Fruit fly (Drosophila melanogaster): Measurements from ENCODE around the gene CG43373.

CG43373 gene

dm6 chr3L:16590860-16591259 lies 47.7 kb upstream of the CG43373 start, which contains the start of gene tra (continued):
- TF ChIP-seq mld (GFP tag; IDR thresholded peaks at IDR 0.05; ENCODE audit: partially characterized antibody), result no peak
- no peak for TF ChIP-seq odd (GFP tag; optimal IDR thresholded peaks at IDR 0.05)
- peak; percentile 75 for TF ChIP-seq BEAF-32 (GFP tag; optimal IDR thresholded peaks at IDR 0.05)
- TF ChIP-seq CG16779 (GFP tag; IDR thresholded peaks at IDR 0.05), result no peak
- TF ChIP-seq CG3838 (GFP tag; optimal IDR thresholded peaks at IDR 0.05), result no peak
- no peak for TF ChIP-seq Hr39 (optimal IDR thresholded peaks at IDR 0.05)
- no peak for TF ChIP-seq B-H1 (GFP tag; IDR thresholded peaks at IDR 0.05)
- peak; percentile 38; the same call in 1 of the 2 replicates for TF ChIP-seq inv (GFP tag; IDR thresholded peaks at IDR 0.05; ENCODE audit: partially characterized antibody)
- TF ChIP-seq Bdp1 (GFP tag; optimal IDR thresholded peaks at IDR 0.05), result no peak
- no peak for TF ChIP-seq cg (GFP tag; optimal IDR thresholded peaks at IDR 0.05)
- no peak for TF ChIP-seq Nf-YB (GFP tag; optimal IDR thresholded peaks at IDR 0.05)
- TF ChIP-seq CG4617 (GFP tag; optimal IDR thresholded peaks at IDR 0.05; ENCODE audit: borderline replicate concordance), result peak; percentile 75
- no peak for TF ChIP-seq sug (tag; optimal IDR thresholded peaks at IDR 0.05)
- TF ChIP-seq sens (GFP tag), result peak; percentile 72
- TF ChIP-seq tio (GFP tag; optimal IDR thresholded peaks at IDR 0.05), result no peak
- TF ChIP-seq Gsc (GFP tag; IDR thresholded peaks at IDR 0.05), result no peak
- no peak for TF ChIP-seq CG3847 (GFP tag; IDR thresholded peaks at IDR 0.05)
- no peak for TF ChIP-seq CG14667 (GFP tag; IDR thresholded peaks at IDR 0.05)
- TF ChIP-seq CG14441 (GFP tag; IDR thresholded peaks at IDR 0.05), result no peak
- TF ChIP-seq CG12155 (GFP tag; optimal IDR thresholded peaks at IDR 0.05), result no peak
- TF ChIP-seq NfI (GFP tag; optimal IDR thresholded peaks at IDR 0.05), result no peak
- no peak for TF ChIP-seq CG2199 (GFP tag; IDR thresholded peaks at IDR 0.05)
- no peak for TF ChIP-seq CG15479 (GFP tag; optimal IDR thresholded peaks at IDR 0.05)
- TF ChIP-seq Neu2 (GFP tag; optimal IDR thresholded peaks at IDR 0.05; ENCODE audit: borderline replicate concordance), result no peak
- no peak for TF ChIP-seq CG7357 (GFP tag; IDR thresholded peaks at IDR 0.05)
- TF ChIP-seq trem (tag; optimal IDR thresholded peaks at IDR 0.05), result peak; percentile 65
- TF ChIP-seq CG3995 (GFP tag; optimal IDR thresholded peaks at IDR 0.05), result peak; percentile 70
- no peak for TF ChIP-seq Rx (GFP tag; IDR thresholded peaks at IDR 0.05)
- no peak for TF ChIP-seq hth (optimal IDR thresholded peaks at IDR 0.05)
- TF ChIP-seq CG3281 (GFP tag; optimal IDR thresholded peaks at IDR 0.05), result no peak
- no peak for TF ChIP-seq tgo (GFP tag; IDR thresholded peaks at IDR 0.05)
- peak; percentile 31 for TF ChIP-seq YL-1 (GFP tag; optimal IDR thresholded peaks at IDR 0.05)
- no peak for TF ChIP-seq dati (GFP tag; IDR thresholded peaks at IDR 0.05)
- no peak for TF ChIP-seq Rfx (GFP tag; IDR thresholded peaks at IDR 0.05)
- TF ChIP-seq Hmx (GFP tag; optimal IDR thresholded peaks at IDR 0.05), result no peak
- TF ChIP-seq CG1832 (GFP tag; optimal IDR thresholded peaks at IDR 0.05), result no peak
- no peak for TF ChIP-seq ewg (GFP tag; optimal IDR thresholded peaks at IDR 0.05)
- TF ChIP-seq stwl (tag; optimal IDR thresholded peaks at IDR 0.05), result peak; percentile 64
- no peak for TF ChIP-seq gce (GFP tag; IDR thresholded peaks at IDR 0.05)
- no peak for TF ChIP-seq CG32772 (GFP tag; IDR thresholded peaks at IDR 0.05)
- no peak for TF ChIP-seq CG10274 (GFP tag; optimal IDR thresholded peaks at IDR 0.05)
- no peak for TF ChIP-seq Chrac-16 (GFP tag; optimal IDR thresholded peaks at IDR 0.05)
- no peak for TF ChIP-seq Tbp (GFP tag; optimal IDR thresholded peaks at IDR 0.05)
- peak; percentile 67 for TF ChIP-seq Sry-δ (GFP tag; optimal IDR thresholded peaks at IDR 0.05)
- TF ChIP-seq MTF-1 (GFP tag; optimal IDR thresholded peaks at IDR 0.05; ENCODE audit: borderline replicate concordance), result no peak
- no peak for TF ChIP-seq br (optimal IDR thresholded peaks at IDR 0.05)
- TF ChIP-seq CG10462 (GFP tag; optimal IDR thresholded peaks at IDR 0.05), result no peak
- TF ChIP-seq HHEX (GFP tag; optimal IDR thresholded peaks at IDR 0.05), result no peak
- no peak for TF ChIP-seq kni (GFP tag; optimal IDR thresholded peaks at IDR 0.05)
- TF ChIP-seq pum (GFP tag; optimal IDR thresholded peaks at IDR 0.05), result no peak
- no peak for TF ChIP-seq CkIIα-i1 (GFP tag; IDR thresholded peaks at IDR 0.05)
- TF ChIP-seq CG17568 (GFP tag; optimal IDR thresholded peaks at IDR 0.05), result no peak
- TF ChIP-seq pan (optimal IDR thresholded peaks at IDR 0.05), result no peak
- TF ChIP-seq pan (GFP tag; optimal IDR thresholded peaks at IDR 0.05 in 1 of 2, IDR thresholded peaks at IDR 0.05 in 1 of 2), result no peak
